Worm (Caenorhabditis elegans) whole organism, L3 larva: ENCODE measurements around the gene txdc-9.

Experiments
- R02D3.7 ChIP-seq: fragments of 150-350 bp; optimal IDR thresholded peaks from 2 replicates; lab custom pipeline; 2014; ENCODE audit warnings: missing biosample characterization, missing genetic modification characterization
- ZK546.5 ChIP-seq: sonication (generic microtip); optimal IDR thresholded peaks from 2 replicates; lab custom pipeline; 2017; ENCODE audit warnings: missing biosample characterization, missing genetic modification characterization
- aly-2 ChIP-seq: fragments of 150-350 bp; optimal IDR thresholded peaks from 2 replicates; lab custom pipeline; 2014; ENCODE audit warnings: missing biosample characterization, missing genetic modification characterization
- ama-1 ChIP-seq: fragments of 150-350 bp; optimal IDR thresholded peaks from 2 replicates; lab custom pipeline; 2018
- ceh-16 ChIP-seq: sonication (generic microtip); optimal IDR thresholded peaks from 2 replicates; lab custom pipeline; 2017; ENCODE audit warnings: missing biosample characterization, missing genetic modification characterization
- ceh-82 ChIP-seq: fragments of 150-350 bp; optimal IDR thresholded peaks from 2 replicates; lab custom pipeline; 2014; ENCODE audit warnings: missing biosample characterization, missing genetic modification characterization
- ceh-9 ChIP-seq: sonication (generic microtip); optimal IDR thresholded peaks from 2 replicates; lab custom pipeline; 2018; ENCODE audit warnings: missing biosample characterization, missing genetic modification characterization
- daf-12 ChIP-seq: fragments of 150-350 bp; optimal IDR thresholded peaks from 2 replicates; lab custom pipeline; 2014; ENCODE audit warnings: missing biosample characterization, missing genetic modification reagents, missing genetic modification characterization
- egl-27 ChIP-seq: sonication (generic microtip); optimal IDR thresholded peaks from 4 replicates; lab custom pipeline; 2017; ENCODE audit warnings: missing biosample characterization, missing genetic modification reagents, missing genetic modification characterization
- egl-5 ChIP-seq: fragments of 150-350 bp; optimal IDR thresholded peaks from 2 replicates; lab custom pipeline; 2017; ENCODE audit warnings: missing biosample characterization, missing genetic modification reagents, missing genetic modification characterization, inconsistent platforms
- elt-1 ChIP-seq: fragments of 150-350 bp; optimal IDR thresholded peaks from 2 replicates; lab custom pipeline; 2014; ENCODE audit warnings: missing biosample characterization, missing genetic modification characterization
- elt-2 ChIP-seq: sonication (generic microtip); optimal IDR thresholded peaks from 2 replicates; lab custom pipeline; 2016; ENCODE audit warnings: missing genetic modification reagents, mild to moderate bottlenecking, missing genetic modification characterization, missing compliant biosample characterization
- elt-3 ChIP-seq, 3 experiments: fragments of 150-350 bp in 1 of 3; sonication (generic microtip) in 2 of 3; optimal IDR thresholded peaks; 2 replicates in 2 of 3; 4 replicates in 1 of 3; lab custom pipeline; 2014 to 2017; ENCODE audit warnings: missing biosample characterization in 3 of 3, missing genetic modification characterization in 3 of 3
- eor-1 ChIP-seq, 2 experiments: fragments of 150-350 bp; optimal IDR thresholded peaks; 2 replicates each; lab custom pipeline; 2014 to 2018; ENCODE audit warnings: missing biosample characterization in 2 of 2, missing genetic modification characterization in 2 of 2
- fkh-10 ChIP-seq: sonication (generic microtip); optimal IDR thresholded peaks from 2 replicates; lab custom pipeline; 2017; ENCODE audit warnings: missing biosample characterization, missing genetic modification reagents, missing genetic modification characterization
- fkh-2 ChIP-seq: fragments of 150-350 bp; optimal IDR thresholded peaks from 2 replicates; lab custom pipeline; 2014; ENCODE audit warnings: missing biosample characterization, missing genetic modification reagents, missing genetic modification characterization
- hmg-11 ChIP-seq: sonication (generic microtip); optimal IDR thresholded peaks from 2 replicates; lab custom pipeline; 2016; ENCODE audit warnings: missing genetic modification characterization, missing compliant biosample characterization
- jun-1 ChIP-seq: fragments of 150-350 bp; optimal IDR thresholded peaks from 2 replicates; lab custom pipeline; 2014; ENCODE audit warnings: missing biosample characterization, missing genetic modification reagents, missing genetic modification characterization
- lin-15B ChIP-seq: fragments of 150-350 bp; optimal IDR thresholded peaks from 2 replicates; lab custom pipeline; 2014; ENCODE audit warnings: missing biosample characterization, missing genetic modification characterization
- lin-39 ChIP-seq: fragments of 150-350 bp; optimal IDR thresholded peaks from 2 replicates; lab custom pipeline; 2018; ENCODE audit warnings: missing biosample characterization, missing genetic modification reagents, missing genetic modification characterization
- lsy-12 ChIP-seq: sonication (generic microtip); optimal IDR thresholded peaks from 2 replicates; lab custom pipeline; 2016; ENCODE audit warnings: mild to moderate bottlenecking, missing genetic modification characterization, missing compliant biosample characterization
- mdl-1 ChIP-seq: fragments of 150-350 bp; optimal IDR thresholded peaks from 2 replicates; lab custom pipeline; 2014; ENCODE audit warnings: missing biosample characterization, missing genetic modification characterization
- nfya-1 ChIP-seq: sonication (generic microtip); optimal IDR thresholded peaks from 2 replicates; lab custom pipeline; 2017; ENCODE audit warnings: missing genetic modification characterization, mild to moderate bottlenecking, missing compliant biosample characterization, antibody characterized with exemption, moderate library complexity; ENCODE audit not compliant: insufficient read depth
- nhr-12 ChIP-seq: fragments of 150-350 bp; optimal IDR thresholded peaks from 2 replicates; lab custom pipeline; 2014; ENCODE audit warnings: missing biosample characterization, missing genetic modification characterization
- nhr-23 ChIP-seq: fragments of 150-350 bp; optimal IDR thresholded peaks from 2 replicates; lab custom pipeline; 2014; ENCODE audit warnings: missing biosample characterization, missing genetic modification reagents, missing genetic modification characterization
- nhr-25 ChIP-seq: sonication (generic microtip); optimal IDR thresholded peaks from 2 replicates; lab custom pipeline; 2017; ENCODE audit warnings: missing biosample characterization, missing genetic modification characterization
- nhr-28 ChIP-seq: fragments of 150-350 bp; optimal IDR thresholded peaks from 2 replicates; lab custom pipeline; 2014; ENCODE audit warnings: missing biosample characterization, missing genetic modification characterization
- nhr-67 ChIP-seq: fragments of 150-350 bp; optimal IDR thresholded peaks from 2 replicates; lab custom pipeline; 2014; ENCODE audit warnings: missing biosample characterization, missing genetic modification characterization
- nhr-76 ChIP-seq: fragments of 150-350 bp; sonication (generic microtip); optimal IDR thresholded peaks from 5 replicates; lab custom pipeline; 2014; ENCODE audit warnings: missing biosample characterization, missing genetic modification characterization
- nhr-77 ChIP-seq: fragments of 150-350 bp; optimal IDR thresholded peaks from 2 replicates; lab custom pipeline; 2014; ENCODE audit warnings: missing biosample characterization, missing genetic modification characterization
- pqm-1 ChIP-seq: fragments of 150-350 bp; optimal IDR thresholded peaks from 2 replicates; lab custom pipeline; 2017; ENCODE audit warnings: missing biosample characterization, missing genetic modification characterization, inconsistent platforms
- sea-2 ChIP-seq: fragments of 150-350 bp; sonication (generic microtip); optimal IDR thresholded peaks from 4 replicates; lab custom pipeline; 2014; ENCODE audit warnings: missing biosample characterization, missing genetic modification reagents, missing genetic modification characterization
- skn-1 ChIP-seq: fragments of 150-350 bp; optimal IDR thresholded peaks from 2 replicates; lab custom pipeline; 2014; ENCODE audit warnings: missing biosample characterization, missing genetic modification characterization
- snpc-4 ChIP-seq: fragments of 150-350 bp; optimal IDR thresholded peaks from 2 replicates; lab custom pipeline; 2014; ENCODE audit warnings: missing biosample characterization, missing genetic modification characterization
- tbx-2 ChIP-seq: sonication (generic microtip); optimal IDR thresholded peaks from 2 replicates; lab custom pipeline; 2016; ENCODE audit warnings: mild to moderate bottlenecking, missing genetic modification characterization, missing compliant biosample characterization
- unc-39 ChIP-seq: sonication (generic microtip); optimal IDR thresholded peaks from 4 replicates; lab custom pipeline; 2017; ENCODE audit warnings: missing biosample characterization, missing genetic modification characterization
- unc-62 ChIP-seq: fragments of 150-350 bp; sonication (generic microtip); optimal IDR thresholded peaks from 4 replicates; lab custom pipeline; 2014; ENCODE audit warnings: missing biosample characterization, missing genetic modification reagents, missing genetic modification characterization
- zag-1 ChIP-seq: fragments of 150-350 bp; optimal IDR thresholded peaks from 2 replicates; lab custom pipeline; 2014; ENCODE audit warnings: missing biosample characterization, missing genetic modification characterization
- ztf-11 ChIP-seq: fragments of 150-350 bp; optimal IDR thresholded peaks from 2 replicates; lab custom pipeline; 2014; ENCODE audit warnings: missing biosample characterization, missing genetic modification characterization
- ztf-4 ChIP-seq: fragments of 150-350 bp; optimal IDR thresholded peaks from 2 replicates; lab custom pipeline; 2014; ENCODE audit warnings: missing biosample characterization, missing genetic modification characterization

txdc-9 gene

ce11 chrIII:6382987-6383602 is 48.9 kb upstream of the txdc-9 start, which contains the start of gene let-716:
Gene let-716 (plus strand): TSS chrIII:6383552.
- TF ChIP-seq sea-2 (GFP tag; lab: Kevin White, UChicago), result no peak
- TF ChIP-seq unc-62, result no peak
- TF ChIP-seq snpc-4 (tag; lab: Kevin White, UChicago), result no peak
- peak; percentile 22 for TF ChIP-seq nhr-23 (tag; lab: Kevin White, UChicago)
- TF ChIP-seq jun-1, result no peak
- no peak for TF ChIP-seq lsy-12 (tag; lab: Kevin White, UChicago)
- no peak for TF ChIP-seq egl-5 (tag; lab: Kevin White, UChicago)
- peak; percentile 24 for TF ChIP-seq lin-15B (tag; lab: Kevin White, UChicago)
- TF ChIP-seq nhr-12 (tag; lab: Kevin White, UChicago), result no peak
- TF ChIP-seq nhr-77 (tag; lab: Kevin White, UChicago), result no peak
- no peak for TF ChIP-seq nhr-67 (tag; lab: Kevin White, UChicago)
- TF ChIP-seq pqm-1, result no peak
- no peak for TF ChIP-seq nhr-25 (tag; lab: Kevin White, UChicago)
- peak; percentile 7 for TF ChIP-seq elt-2 (tag; lab: Kevin White, UChicago)
- TF ChIP-seq tbx-2, result no peak

ce11 chrIII:6389533-6389932 is 42.4 kb upstream of the txdc-9 start, which contains the start of gene C16A3.2:
Gene C16A3.2 (plus strand): TSS chrIII:6389833.
- TF ChIP-seq nhr-28, result no peak
- no peak for TF ChIP-seq ama-1 (lab: Kevin White, UChicago)
- no peak for TF ChIP-seq mdl-1
- TF ChIP-seq nhr-23 (tag; lab: Kevin White, UChicago), result no peak
- TF ChIP-seq, all 47 proteins: peak for 0

ce11 chrIII:6390644-6391043 is 41.3 kb upstream of the txdc-9 start, which contains the start of gene smrc-1:
Gene smrc-1 (plus strand): TSS chrIII:6390944.
- TF ChIP-seq unc-39, result no peak
- no peak for TF ChIP-seq elt-1
- no peak for TF ChIP-seq lsy-12 (tag; lab: Kevin White, UChicago)
- TF ChIP-seq nhr-76 (tag; lab: Kevin White, UChicago), result no peak
- TF ChIP-seq nhr-67 (tag; lab: Kevin White, UChicago), result no peak
- TF ChIP-seq aly-2 (tag; lab: Kevin White, UChicago), result no peak
- TF ChIP-seq zag-1 (tag; lab: Kevin White, UChicago), result no peak
- TF ChIP-seq R02D3.7, result no peak
- TF ChIP-seq ceh-16 (tag; lab: Kevin White, UChicago), result no peak

ce11 chrIII:6395706-6396232 is 36.2 kb upstream of the txdc-9 start, which contains the start of gene oatr-1:
Gene oatr-1 (minus strand): TSS chrIII:6396182.
- TF ChIP-seq eor-1 (tag; optimal IDR thresholded peaks at IDR 0.05; lab: Kevin White, UChicago) (no peak), elt-1 (no peak), nhr-25 (tag; lab: Kevin White, UChicago) (no peak), sea-2 (GFP tag; lab: Kevin White, UChicago) (no peak), unc-39 (no peak), zag-1 (tag; lab: Kevin White, UChicago) (no peak), ceh-16 (tag; lab: Kevin White, UChicago) (no peak), hmg-11 (tag; lab: Kevin White, UChicago) (no peak), tbx-2 (no peak)

- TF ChIP-seq ama-1 (lab: Kevin White, UChicago) (no peak), nhr-25 (tag; lab: Kevin White, UChicago) (peak; percentile 73), nfya-1 (tag; lab: Kevin White, UChicago) (no peak), fkh-10 (GFP tag; lab: Kevin White, UChicago) (no peak), lin-15B (tag; lab: Kevin White, UChicago) (no peak), ztf-11 (tag; lab: Kevin White, UChicago) (no peak), nhr-28 (no peak), ZK546.5 (tag; lab: Kevin White, UChicago) (no peak), eor-1 (tag; optimal IDR thresholded peaks at IDR 0.05; lab: Kevin White, UChicago) (no peak), ztf-4 (tag; lab: Kevin White, UChicago) (no peak), egl-27 (tag; lab: Kevin White, UChicago) (no peak), aly-2 (tag; lab: Kevin White, UChicago) (no peak), nhr-67 (tag; lab: Kevin White, UChicago) (no peak), jun-1 (peak; percentile 20), snpc-4 (tag; lab: Kevin White, UChicago) (no peak), skn-1 (peak; percentile 11), ceh-9 (no peak), elt-3 (tag; optimal IDR thresholded peaks at IDR 0.05; lab: Kevin White, UChicago) (peak; percentile 2 to 100 (median 82)), zag-1 (tag; lab: Kevin White, UChicago) (no peak), hmg-11 (tag; lab: Kevin White, UChicago) (no peak), elt-1 (no peak), pqm-1 (peak; percentile 85), mdl-1 (no peak), unc-62 (no peak), ceh-16 (tag; lab: Kevin White, UChicago) (no peak), egl-5 (tag; lab: Kevin White, UChicago) (no peak), ceh-82 (tag; lab: Kevin White, UChicago) (no peak), unc-39 (no peak), lin-39 (tag; lab: Kevin White, UChicago) (no peak), fkh-2 (tag; lab: Kevin White, UChicago) (no peak), daf-12 (tag; lab: Kevin White, UChicago) (no peak)
Measured at ce11 chrIII:6396381-6396780, 35.6 kb upstream of the txdc-9 start.
